Worm (Caenorhabditis elegans) whole organism, L3 larva: Measurements from ENCODE around the gene prmn-1.

Experiments
- egl-5 ChIP-seq: fragments of 150-350 bp; optimal IDR thresholded peaks from 2 replicates; lab custom pipeline; 2017; ENCODE audit warnings: missing biosample characterization, missing genetic modification reagents, missing genetic modification characterization, inconsistent platforms
- nhr-43 ChIP-seq: sonication (generic microtip); optimal IDR thresholded peaks from 2 replicates; lab custom pipeline; 2016; ENCODE audit warnings: mild to moderate bottlenecking, missing genetic modification characterization, missing compliant biosample characterization; ENCODE audit not compliant: poor library complexity, severe bottlenecking
- nhr-67 ChIP-seq: fragments of 150-350 bp; optimal IDR thresholded peaks from 2 replicates; lab custom pipeline; 2014; ENCODE audit warnings: missing biosample characterization, missing genetic modification characterization
- pqm-1 ChIP-seq: fragments of 150-350 bp; optimal IDR thresholded peaks from 2 replicates; lab custom pipeline; 2017; ENCODE audit warnings: missing biosample characterization, missing genetic modification characterization, inconsistent platforms

ce11 chrX:11368417-11368816, 16.5 kb upstream of the prmn-1 start, which contains the start of gene ttyh-1:
- TF ChIP-seq nhr-67 (tag; lab: Kevin White, UChicago) (no peak), pqm-1 (no peak), egl-5 (tag; lab: Kevin White, UChicago) (no peak), nhr-43 (tag; lab: Kevin White, UChicago) (no peak)
